Fruit fly (Drosophila melanogaster) whole organism, prepupa: ENCODE measurements around the gene CG43168.

ENCODE experiments used
- Blimp-1 ChIP-seq: fragments of 200-800 bp; sonication (Bioruptor generic); optimal IDR thresholded peaks from 3 replicates; lab custom pipeline; 2017; ENCODE audit warnings: missing biosample characterization, missing genetic modification characterization, mild to moderate bottlenecking, moderate library complexity, missing genetic modification reagents
- CG11294 ChIP-seq: fragments of 200-800 bp; sonication (Bioruptor generic); IDR thresholded peaks from 2 replicates; pipeline ENCODE4 v1.3.6; 2022; ENCODE audit warnings: missing biosample characterization, missing genetic modification characterization
- CG11762 ChIP-seq: fragments of 200-800 bp; sonication (Bioruptor generic); optimal IDR thresholded peaks from 3 replicates; lab custom pipeline; 2016; ENCODE audit warnings: missing biosample characterization, missing genetic modification characterization; ENCODE audit not compliant: insufficient read depth
- CG11902 ChIP-seq: fragments of 200-800 bp; sonication (Bioruptor generic); optimal IDR thresholded peaks from 3 replicates; lab custom pipeline; 2016; ENCODE audit warnings: missing biosample characterization, missing genetic modification characterization
- CG15336 ChIP-seq: fragments of 200-800 bp; sonication (Bioruptor generic); IDR thresholded peaks from 2 replicates; pipeline ENCODE4 v1.3.6; 2022; ENCODE audit warnings: missing biosample characterization, missing genetic modification characterization
- CG1621 ChIP-seq: fragments of 200-800 bp; sonication (Bioruptor generic); optimal IDR thresholded peaks from 3 replicates; lab custom pipeline; 2018; ENCODE audit warnings: missing biosample characterization, mild to moderate bottlenecking, missing genetic modification characterization
- CG16779 ChIP-seq: fragments of 200-800 bp; sonication (Bioruptor generic); optimal IDR thresholded peaks from 3 replicates; lab custom pipeline; 2017; ENCODE audit warnings: missing biosample characterization, mild to moderate bottlenecking, missing genetic modification characterization
- CG31627 ChIP-seq: fragments of 200-800 bp; sonication (Bioruptor generic); optimal IDR thresholded peaks from 3 replicates; lab custom pipeline; 2016; ENCODE audit warnings: missing biosample characterization, missing genetic modification characterization
- CG32006 ChIP-seq: fragments of 200-800 bp; sonication (Bioruptor generic); optimal IDR thresholded peaks from 3 replicates; lab custom pipeline; 2017; ENCODE audit warnings: missing biosample characterization, mild to moderate bottlenecking, missing genetic modification characterization
- CG34406 ChIP-seq: fragments of 200-800 bp; sonication (Bioruptor generic); optimal IDR thresholded peaks from 3 replicates; lab custom pipeline; 2016; ENCODE audit warnings: missing biosample characterization, missing genetic modification characterization
- CG4318 ChIP-seq: fragments of 200-800 bp; sonication (Bioruptor generic); optimal IDR thresholded peaks from 3 replicates; lab custom pipeline; 2017; ENCODE audit warnings: missing biosample characterization, mild to moderate bottlenecking, missing genetic modification characterization
- CG6163 ChIP-seq: fragments of 200-800 bp; sonication (Bioruptor generic); IDR thresholded peaks from 3 replicates; pipeline ENCODE4 v1.3.6; 2022; ENCODE audit warnings: missing biosample characterization, missing genetic modification characterization
- CG6276 ChIP-seq: fragments of 200-800 bp; sonication (Bioruptor generic); optimal IDR thresholded peaks from 2 replicates; lab custom pipeline; 2017; ENCODE audit warnings: missing biosample characterization, mild to moderate bottlenecking, missing genetic modification characterization
- CG6792 ChIP-seq: fragments of 200-800 bp; sonication (Bioruptor generic); optimal IDR thresholded peaks from 3 replicates; lab custom pipeline; 2016; ENCODE audit warnings: missing biosample characterization, missing genetic modification characterization
- CG7368 ChIP-seq: fragments of 200-800 bp; sonication (Bioruptor generic); optimal IDR thresholded peaks from 3 replicates; lab custom pipeline; 2016; ENCODE audit warnings: missing biosample characterization, missing genetic modification characterization
- CG8119 ChIP-seq: fragments of 200-800 bp; sonication (Bioruptor generic); IDR thresholded peaks from 3 replicates; pipeline ENCODE4 v1.3.6; 2022; ENCODE audit warnings: missing biosample characterization, missing genetic modification characterization
- CG8319 ChIP-seq: fragments of 200-800 bp; sonication (Bioruptor generic); optimal IDR thresholded peaks from 3 replicates; lab custom pipeline; 2016; ENCODE audit warnings: missing biosample characterization, missing genetic modification characterization
- CG8632 ChIP-seq: fragments of 200-800 bp; sonication (Bioruptor generic); optimal IDR thresholded peaks from 3 replicates; lab custom pipeline; 2016; ENCODE audit warnings: missing biosample characterization, missing genetic modification characterization
- CG9139 ChIP-seq: fragments of 200-800 bp; sonication (Bioruptor generic); optimal IDR thresholded peaks from 3 replicates; lab custom pipeline; 2017; ENCODE audit warnings: missing biosample characterization, mild to moderate bottlenecking, missing genetic modification characterization
- Eip75B ChIP-seq: fragments of 200-800 bp; sonication (Bioruptor generic); optimal IDR thresholded peaks from 3 replicates; lab custom pipeline; 2016; ENCODE audit warnings: missing biosample characterization, missing genetic modification characterization
- Eip78C ChIP-seq: fragments of 200-800 bp; sonication (Bioruptor generic); peaks from one replicate; lab custom pipeline; 2016; ENCODE audit warnings: missing biosample characterization, missing genetic modification characterization
- Eip93F ChIP-seq: fragments of 200-800 bp; sonication (Bioruptor generic); optimal IDR thresholded peaks from 2 replicates; lab custom pipeline; 2016; ENCODE audit warnings: missing biosample characterization, mild to moderate bottlenecking, missing genetic modification characterization
- Ets21C ChIP-seq: fragments of 200-800 bp; sonication (Bioruptor generic); optimal IDR thresholded peaks from 3 replicates; lab custom pipeline; 2016; ENCODE audit warnings: missing biosample characterization, missing genetic modification characterization
- Ets96B ChIP-seq: fragments of 200-800 bp; optimal IDR thresholded peaks from 2 replicates; lab custom pipeline; 2019; ENCODE audit warnings: missing biosample characterization, mild to moderate bottlenecking, missing genetic modification characterization, moderate library complexity
- Gug ChIP-seq: fragments of 200-800 bp; sonication (Bioruptor generic); IDR thresholded peaks from 2 replicates; pipeline ENCODE4 v1.3.6; 2022; ENCODE audit warnings: missing biosample characterization, missing genetic modification characterization
- Hr38 ChIP-seq: sonication (Bioruptor generic); optimal IDR thresholded peaks from 2 replicates; lab custom pipeline; 2016; ENCODE audit warnings: missing biosample characterization, missing genetic modification characterization
- Hr39 ChIP-seq: fragments of 200-800 bp; sonication (Bioruptor generic); optimal IDR thresholded peaks from 2 replicates; lab custom pipeline; 2016; ENCODE audit warnings: missing biosample characterization, missing genetic modification characterization
- Hr4 ChIP-seq: fragments of 200-800 bp; sonication (Bioruptor generic); optimal IDR thresholded peaks from 3 replicates; lab custom pipeline; 2016; ENCODE audit warnings: missing biosample characterization, missing genetic modification characterization
- Lpt ChIP-seq: fragments of 200-800 bp; sonication (Bioruptor generic); optimal IDR thresholded peaks from 3 replicates; lab custom pipeline; 2016; ENCODE audit warnings: missing biosample characterization, missing genetic modification characterization
- Met ChIP-seq: fragments of 200-800 bp; sonication (Bioruptor generic); optimal IDR thresholded peaks from 3 replicates; lab custom pipeline; 2016; ENCODE audit warnings: missing biosample characterization, missing genetic modification characterization
- OdsH ChIP-seq: fragments of 200-800 bp; sonication (Bioruptor generic); optimal IDR thresholded peaks from 3 replicates; lab custom pipeline; 2016; ENCODE audit warnings: missing biosample characterization, missing genetic modification characterization
- Smox ChIP-seq: fragments of 200-800 bp; sonication (Bioruptor generic); optimal IDR thresholded peaks from 3 replicates; lab custom pipeline; 2016; ENCODE audit warnings: missing biosample characterization, missing genetic modification characterization
- Sox15 ChIP-seq: fragments of 200-800 bp; sonication (Bioruptor generic); optimal IDR thresholded peaks from 3 replicates; lab custom pipeline; 2016; ENCODE audit warnings: missing biosample characterization, missing genetic modification characterization
- achi ChIP-seq: fragments of 200-800 bp; sonication (Bioruptor generic); optimal IDR thresholded peaks from 3 replicates; lab custom pipeline; 2016; ENCODE audit warnings: missing biosample characterization, missing genetic modification characterization
- acj6 ChIP-seq: fragments of 200-800 bp; sonication (Bioruptor generic); optimal IDR thresholded peaks from 3 replicates; lab custom pipeline; 2016; ENCODE audit warnings: missing biosample characterization, missing genetic modification characterization
- cyc ChIP-seq: fragments of 200-800 bp; sonication (Bioruptor generic); optimal IDR thresholded peaks from 3 replicates; lab custom pipeline; 2016; ENCODE audit warnings: missing biosample characterization, missing genetic modification characterization
- dac ChIP-seq: fragments of 200-800 bp; sonication (Bioruptor generic); optimal IDR thresholded peaks from 2 replicates; lab custom pipeline; 2017; ENCODE audit warnings: missing biosample characterization, mild to moderate bottlenecking, missing genetic modification characterization
- esn ChIP-seq: fragments of 200-800 bp; sonication (Bioruptor generic); optimal IDR thresholded peaks from 2 replicates; lab custom pipeline; 2016; ENCODE audit warnings: missing biosample characterization, mild to moderate bottlenecking, missing genetic modification characterization, moderate library complexity
- fd59A ChIP-seq: fragments of 200-800 bp; sonication (Bioruptor generic); optimal IDR thresholded peaks from 2 replicates; lab custom pipeline; 2017; ENCODE audit warnings: missing biosample characterization, mild to moderate bottlenecking, missing genetic modification characterization, missing genetic modification reagents
- fd85E ChIP-seq: fragments of 200-800 bp; sonication (Bioruptor generic); optimal IDR thresholded peaks from 3 replicates; lab custom pipeline; 2016; ENCODE audit warnings: missing biosample characterization, missing genetic modification characterization
- fkh ChIP-seq: fragments of 200-800 bp; sonication (Bioruptor generic); optimal IDR thresholded peaks from 3 replicates; lab custom pipeline; 2017; ENCODE audit warnings: missing biosample characterization, mild to moderate bottlenecking, missing genetic modification characterization, moderate library complexity
- lz ChIP-seq: fragments of 200-800 bp; sonication (Bioruptor generic); optimal IDR thresholded peaks from 3 replicates; lab custom pipeline; 2016; ENCODE audit warnings: missing biosample characterization, missing genetic modification characterization
- net ChIP-seq: fragments of 200-800 bp; sonication (Bioruptor generic); optimal IDR thresholded peaks from 3 replicates; lab custom pipeline; 2016; ENCODE audit warnings: missing biosample characterization, missing genetic modification characterization
- pdm3 ChIP-seq: fragments of 200-800 bp; sonication (Bioruptor generic); optimal IDR thresholded peaks from 3 replicates; lab custom pipeline; 2016; ENCODE audit warnings: missing biosample characterization, missing genetic modification characterization
- salr ChIP-seq, 2 experiments: fragments of 200-800 bp; sonication (Bioruptor generic); optimal IDR thresholded peaks; 3 replicates each; lab custom pipeline; 2016 to 2018; ENCODE audit warnings: missing biosample characterization in 2 of 2, missing genetic modification characterization in 2 of 2, mild to moderate bottlenecking in 1 of 2
- spab ChIP-seq: fragments of 200-800 bp; sonication (Bioruptor generic); optimal IDR thresholded peaks from 2 replicates; lab custom pipeline; 2017; ENCODE audit warnings: missing biosample characterization, mild to moderate bottlenecking, missing genetic modification characterization, missing genetic modification reagents
- ss ChIP-seq, 2 experiments: fragments of 200-800 bp; sonication (Bioruptor generic); optimal IDR thresholded peaks; 2 replicates in 1 of 2; 3 replicates in 1 of 2; lab custom pipeline; 2017 to 2018; ENCODE audit warnings: mild to moderate bottlenecking in 2 of 2, missing biosample characterization in 2 of 2, missing genetic modification characterization in 2 of 2, moderate library complexity in 1 of 2
- topi ChIP-seq: fragments of 200-800 bp; sonication (Bioruptor generic); optimal IDR thresholded peaks from 3 replicates; lab custom pipeline; 2016; ENCODE audit warnings: missing biosample characterization, missing genetic modification characterization
- vri ChIP-seq: fragments of 200-800 bp; sonication (Bioruptor generic); optimal IDR thresholded peaks from 3 replicates; lab custom pipeline; 2016; ENCODE audit warnings: missing biosample characterization, mild to moderate bottlenecking, missing genetic modification characterization

Gene CG43168

dm6 chr3L:6274929-6275328, 658 bp upstream of the CG43168 start (continued):
- TF ChIP-seq Sox15 (GFP tag; lab: Kevin White, UChicago) (no peak), CG11902 (GFP tag; lab: Kevin White, UChicago) (no peak), CG34406 (GFP tag; lab: Kevin White, UChicago) (no peak), salr (GFP tag; optimal IDR thresholded peaks at IDR 0.05; lab: Kevin White, UChicago) (no peak), Hr39 (GFP tag; lab: Kevin White, UChicago) (no peak), esn (no peak), cyc (no peak), Eip78C (peak; percentile 55), CG6276 (GFP tag; lab: Kevin White, UChicago) (peak; percentile 3), Eip75B (GFP tag; lab: Kevin White, UChicago) (no peak), acj6 (GFP tag; lab: Kevin White, UChicago) (no peak), CG6792 (no peak), CG16779 (tag; lab: Kevin White, UChicago) (no peak), Met (GFP tag; lab: Kevin White, UChicago) (no peak), CG9139 (GFP tag; lab: Kevin White, UChicago) (no peak), Ets96B (tag; lab: Kevin White, UChicago) (no peak)

- TF ChIP-seq achi (GFP tag; lab: Kevin White, UChicago): peak; percentile 52
- TF ChIP-seq fd85E (GFP tag; lab: Kevin White, UChicago): no peak
- TF ChIP-seq CG11902 (GFP tag; lab: Kevin White, UChicago): peak; percentile 25
- TF ChIP-seq CG4318 (GFP tag; lab: Kevin White, UChicago): peak; percentile 3
- TF ChIP-seq Smox (GFP tag; lab: Kevin White, UChicago): peak; percentile 38
- TF ChIP-seq Blimp-1 (GFP tag; lab: Kevin White, UChicago): no peak
- peak; percentile 8 for TF ChIP-seq CG16779 (tag; lab: Kevin White, UChicago)
- peak; percentile 69 to 71 for TF ChIP-seq ss (GFP tag; optimal IDR thresholded peaks at IDR 0.05; lab: Kevin White, UChicago)
- no peak for TF ChIP-seq Hr38
- TF ChIP-seq Lpt (GFP tag; lab: Kevin White, UChicago): peak; percentile 10
- peak; percentile 70 for TF ChIP-seq pdm3 (GFP tag; lab: Kevin White, UChicago)
- peak; percentile 52 for TF ChIP-seq Met (GFP tag; lab: Kevin White, UChicago)
- TF ChIP-seq Gug: no peak
- TF ChIP-seq spab (GFP tag; lab: Kevin White, UChicago): peak; percentile 52
- peak; percentile 58 for TF ChIP-seq Ets96B (tag; lab: Kevin White, UChicago)
- peak; percentile 69; the same call in 2 of the 3 replicates for TF ChIP-seq CG8119
- TF ChIP-seq Ets21C (GFP tag; lab: Kevin White, UChicago): peak; percentile 3
- TF ChIP-seq CG31627: peak; percentile 47
- no peak for TF ChIP-seq fkh (GFP tag; lab: Kevin White, UChicago)
- peak; percentile 59 for TF ChIP-seq OdsH
- TF ChIP-seq CG8319: no peak
- peak; percentile 29 for TF ChIP-seq CG7368
- no peak for TF ChIP-seq CG11294 (GFP tag; lab: Robert Waterston, UW)
- TF ChIP-seq CG34406 (GFP tag; lab: Kevin White, UChicago): peak; percentile 28
- peak; percentile 49 for TF ChIP-seq Hr4 (GFP tag; lab: Kevin White, UChicago)
- TF ChIP-seq CG1621: peak; percentile 59
- TF ChIP-seq topi (GFP tag; lab: Kevin White, UChicago): peak; percentile 38
- no peak for TF ChIP-seq Sox15 (GFP tag; lab: Kevin White, UChicago)
- TF ChIP-seq CG15336 (GFP tag; lab: Robert Waterston, UW): peak; percentile 57
- TF ChIP-seq CG11762: peak; percentile 19
- no peak for TF ChIP-seq dac (GFP tag; lab: Kevin White, UChicago)
- TF ChIP-seq CG8632 (GFP tag; lab: Kevin White, UChicago): peak; percentile 47
- peak; percentile 4 for TF ChIP-seq CG9139 (GFP tag; lab: Kevin White, UChicago)
- TF ChIP-seq net (GFP tag; lab: Kevin White, UChicago): peak; percentile 72
- TF ChIP-seq vri (GFP tag; lab: Kevin White, UChicago): peak; percentile 50
- peak; percentile 65 for TF ChIP-seq esn
- peak; percentile 43 for TF ChIP-seq lz (GFP tag; lab: Kevin White, UChicago)
- TF ChIP-seq fd59A (GFP tag; lab: Kevin White, UChicago): peak; percentile 54
- peak; percentile 34 for TF ChIP-seq cyc
- TF ChIP-seq Eip75B (GFP tag; lab: Kevin White, UChicago): peak; percentile 49
- peak; percentile 58 for TF ChIP-seq CG32006 (GFP tag; lab: Kevin White, UChicago)
- no peak for TF ChIP-seq Eip93F (GFP tag; lab: Kevin White, UChicago)
- peak; percentile 74 for TF ChIP-seq CG6163 (GFP tag; lab: Robert Waterston, UW)
- TF ChIP-seq Hr39 (GFP tag; lab: Kevin White, UChicago): peak; percentile 38
Observed at dm6 chr3L:6285412-6285811, 9.8 kb downstream of the CG43168 start.
